Worm (Caenorhabditis elegans) whole organism, L2 larva: ENCODE results near the gene srsx-9.

Experiments
- C34F6.9 ChIP-seq: fragments of 150-350 bp; optimal IDR thresholded peaks from 2 replicates; lab custom pipeline; 2014; ENCODE audit warnings: missing biosample characterization, missing genetic modification characterization
- F13H6.1 ChIP-seq: sonication (generic microtip); optimal IDR thresholded peaks from 2 replicates; lab custom pipeline; 2016; ENCODE audit warnings: missing genetic modification characterization, missing compliant biosample characterization
- R02D3.7 ChIP-seq: fragments of 150-350 bp; optimal IDR thresholded peaks from 2 replicates; lab custom pipeline; 2014; ENCODE audit warnings: missing biosample characterization, missing genetic modification characterization
- Y55F3AM.14 ChIP-seq: fragments of 200-800 bp; sonication (Bioruptor generic); optimal IDR thresholded peaks from 2 replicates; lab custom pipeline; 2018; ENCODE audit warnings: mild to moderate bottlenecking, missing genetic modification characterization, missing compliant biosample characterization
- ceh-16 ChIP-seq: fragments of 150-350 bp; optimal IDR thresholded peaks from 2 replicates; lab custom pipeline; 2014; ENCODE audit warnings: missing biosample characterization, missing genetic modification characterization
- crh-2 ChIP-seq: sonication (generic microtip); optimal IDR thresholded peaks from 2 replicates; lab custom pipeline; 2017; ENCODE audit warnings: missing biosample characterization, missing genetic modification characterization
- dmd-4 ChIP-seq: sonication (generic microtip); optimal IDR thresholded peaks from 2 replicates; lab custom pipeline; 2017; ENCODE audit warnings: missing biosample characterization, missing genetic modification characterization
- egl-27 ChIP-seq: sonication (generic microtip); optimal IDR thresholded peaks from 3 replicates; lab custom pipeline; 2017; ENCODE audit warnings: missing biosample characterization, missing genetic modification reagents, missing genetic modification characterization
- elt-1 ChIP-seq: fragments of 150-350 bp; optimal IDR thresholded peaks from 2 replicates; lab custom pipeline; 2014; ENCODE audit warnings: missing biosample characterization, missing genetic modification characterization
- fos-1 ChIP-seq: fragments of 150-350 bp; optimal IDR thresholded peaks from 2 replicates; lab custom pipeline; 2014; ENCODE audit warnings: missing biosample characterization, missing genetic modification characterization
- gmeb-1 ChIP-seq: fragments of 150-350 bp; optimal IDR thresholded peaks from 2 replicates; lab custom pipeline; 2014; ENCODE audit warnings: missing biosample characterization, missing genetic modification characterization
- lin-13 ChIP-seq: fragments of 150-350 bp; optimal IDR thresholded peaks from 2 replicates; lab custom pipeline; 2014; ENCODE audit warnings: missing biosample characterization, missing genetic modification reagents, missing genetic modification characterization
- lin-39 ChIP-seq: fragments of 150-350 bp; optimal IDR thresholded peaks from 2 replicates; lab custom pipeline; 2014; ENCODE audit warnings: missing biosample characterization, missing genetic modification reagents, missing genetic modification characterization
- mab-5 ChIP-seq: fragments of 150-350 bp; optimal IDR thresholded peaks from 2 replicates; lab custom pipeline; 2014; ENCODE audit warnings: missing biosample characterization, missing genetic modification characterization
- nhr-10 ChIP-seq: sonication (generic microtip); optimal IDR thresholded peaks from 2 replicates; lab custom pipeline; 2017; ENCODE audit warnings: missing biosample characterization, missing genetic modification characterization
- nhr-11 ChIP-seq: fragments of 150-350 bp; optimal IDR thresholded peaks from 2 replicates; lab custom pipeline; 2014; ENCODE audit warnings: missing biosample characterization, missing genetic modification characterization
- nhr-12 ChIP-seq: fragments of 150-350 bp; optimal IDR thresholded peaks from 2 replicates; lab custom pipeline; 2014; ENCODE audit warnings: missing biosample characterization, missing genetic modification characterization
- nhr-129 ChIP-seq: fragments of 150-350 bp; optimal IDR thresholded peaks from 2 replicates; lab custom pipeline; 2014; ENCODE audit warnings: missing biosample characterization, missing genetic modification characterization
- nhr-21 ChIP-seq: fragments of 150-350 bp; optimal IDR thresholded peaks from 2 replicates; lab custom pipeline; 2014; ENCODE audit warnings: missing biosample characterization, missing genetic modification characterization
- nhr-237 ChIP-seq: fragments of 150-350 bp; optimal IDR thresholded peaks from 2 replicates; lab custom pipeline; 2014; ENCODE audit warnings: missing biosample characterization, missing genetic modification characterization
- nhr-25 ChIP-seq: fragments of 150-350 bp; sonication (generic microtip); optimal IDR thresholded peaks from 3 replicates; lab custom pipeline; 2014; ENCODE audit warnings: missing biosample characterization, missing genetic modification characterization
- nhr-6 ChIP-seq: fragments of 150-350 bp; optimal IDR thresholded peaks from 2 replicates; lab custom pipeline; 2014; ENCODE audit warnings: missing biosample characterization, missing genetic modification characterization
- nhr-77 ChIP-seq: fragments of 150-350 bp; optimal IDR thresholded peaks from 2 replicates; lab custom pipeline; 2014; ENCODE audit warnings: missing biosample characterization, missing genetic modification characterization
- sem-4 ChIP-seq: fragments of 150-350 bp; optimal IDR thresholded peaks from 2 replicates; lab custom pipeline; 2014; ENCODE audit warnings: missing biosample characterization, missing genetic modification reagents, missing genetic modification characterization
- skn-1 ChIP-seq: sonication (generic microtip); optimal IDR thresholded peaks from 2 replicates; lab custom pipeline; 2017; ENCODE audit warnings: missing biosample characterization, missing genetic modification characterization
- sma-3 ChIP-seq: sonication (generic microtip); optimal IDR thresholded peaks from 2 replicates; lab custom pipeline; 2016; ENCODE audit warnings: missing genetic modification reagents, missing genetic modification characterization, missing compliant biosample characterization
- sma-9 ChIP-seq, 2 experiments: fragments of 150-350 bp in 1 of 2; sonication (generic microtip) in 1 of 2; optimal IDR thresholded peaks; 2 replicates each; lab custom pipeline; 2014 to 2016; ENCODE audit warnings: missing genetic modification characterization in 2 of 2, mild to moderate bottlenecking in 1 of 2, missing biosample characterization in 1 of 2, missing compliant biosample characterization in 1 of 2, missing genetic modification reagents in 1 of 2, moderate library complexity in 1 of 2
- snpc-4 ChIP-seq: fragments of 150-350 bp; optimal IDR thresholded peaks from 2 replicates; lab custom pipeline; 2014; ENCODE audit warnings: missing biosample characterization, missing genetic modification characterization
- unc-39 ChIP-seq: fragments of 150-350 bp; optimal IDR thresholded peaks from 2 replicates; lab custom pipeline; 2014; ENCODE audit warnings: missing biosample characterization, missing genetic modification characterization
- unc-62 ChIP-seq: fragments of 150-350 bp; optimal IDR thresholded peaks from 2 replicates; lab custom pipeline; 2014; ENCODE audit warnings: missing biosample characterization, missing genetic modification reagents, missing genetic modification characterization
- zag-1 ChIP-seq: fragments of 150-350 bp; optimal IDR thresholded peaks from 2 replicates; lab custom pipeline; 2014; ENCODE audit warnings: missing biosample characterization, missing genetic modification characterization
- ztf-1 ChIP-seq: fragments of 200-800 bp; sonication (Bioruptor generic); conservative IDR thresholded peaks from 2 replicates; pipeline ENCODE4 v1.3.6; 2022; ENCODE audit warnings: missing genetic modification characterization, missing compliant biosample characterization
- ztf-4 ChIP-seq: fragments of 150-350 bp; optimal IDR thresholded peaks from 2 replicates; lab custom pipeline; 2014; ENCODE audit warnings: missing biosample characterization, missing genetic modification characterization

The srsx-9 gene

DNA sequence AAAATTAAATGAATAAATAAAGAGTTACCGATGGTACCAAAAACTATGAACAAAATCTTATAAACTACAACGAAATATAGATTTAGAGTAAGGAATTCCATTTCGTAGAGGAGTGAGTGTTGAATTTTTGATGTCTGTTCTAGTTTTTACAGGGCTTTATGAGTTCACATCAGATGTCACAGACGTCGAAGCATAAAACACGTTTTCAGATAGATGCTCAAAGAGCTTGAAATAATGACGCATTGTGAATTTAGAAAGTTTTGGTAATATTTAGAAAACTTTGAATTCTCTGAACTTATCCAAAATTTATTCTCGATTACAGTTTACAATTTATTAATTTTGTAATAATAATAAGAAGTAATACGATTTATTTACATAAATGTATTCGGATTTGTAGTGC, at the start of gene srsx-9:
Gene srsx-9, minus strand, starts transcription at position 101 of the 400 bp plus-strand sequence.
- no peak for TF ChIP-seq nhr-77
- no peak for TF ChIP-seq nhr-25 (tag; lab: Kevin White, UChicago)
- TF ChIP-seq egl-27 (tag; lab: Kevin White, UChicago), result no peak
- no peak for TF ChIP-seq nhr-6 (tag; lab: Kevin White, UChicago)
- no peak for TF ChIP-seq elt-1 (tag; lab: Kevin White, UChicago)
- no peak for TF ChIP-seq skn-1
- no peak for TF ChIP-seq dmd-4
- no peak for TF ChIP-seq nhr-10 (tag; lab: Kevin White, UChicago)
- no peak for TF ChIP-seq C34F6.9 (tag; lab: Kevin White, UChicago)
- no peak for TF ChIP-seq ztf-4 (tag; lab: Kevin White, UChicago)

DNA sequence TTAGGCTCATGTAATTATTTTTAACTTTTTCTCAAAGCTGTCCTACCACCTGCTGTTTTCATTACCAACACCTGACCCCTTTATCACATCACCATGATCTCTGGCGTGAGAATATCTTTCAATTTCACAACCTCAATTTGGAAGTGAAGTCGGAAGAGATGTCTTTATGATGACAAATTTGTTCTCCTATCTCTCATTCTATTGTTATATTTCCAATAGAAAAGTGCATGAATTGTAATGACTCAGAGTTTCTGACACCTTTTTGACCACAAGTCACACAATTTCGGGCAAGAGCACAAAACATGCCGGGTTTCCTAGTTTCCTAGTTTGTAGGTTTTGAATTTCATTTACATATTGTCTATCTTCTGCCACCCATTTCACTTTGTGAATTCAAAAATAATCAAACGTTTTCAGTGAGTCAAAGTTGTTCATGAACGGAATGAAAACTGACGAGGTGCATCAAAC, 46.0 kb upstream of the srsx-9 start, which contains the start of gene srr-4:
Gene srr-4, plus strand, starts transcription at position 415 of the 465 bp plus-strand sequence.
- TF ChIP-seq gmeb-1 (tag; lab: Kevin White, UChicago) (no peak), fos-1 (tag; lab: Kevin White, UChicago) (peak; percentile 66), ceh-16 (no peak), sma-3 (GFP tag; lab: Kevin White, UChicago) (no peak), sma-9 (GFP tag; optimal IDR thresholded peaks at IDR 0.05; lab: Kevin White, UChicago) (peak; percentile 18), sma-9 (tag; optimal IDR thresholded peaks at IDR 0.05; lab: Kevin White, UChicago) (no peak), skn-1 (peak; percentile 39)

DNA sequence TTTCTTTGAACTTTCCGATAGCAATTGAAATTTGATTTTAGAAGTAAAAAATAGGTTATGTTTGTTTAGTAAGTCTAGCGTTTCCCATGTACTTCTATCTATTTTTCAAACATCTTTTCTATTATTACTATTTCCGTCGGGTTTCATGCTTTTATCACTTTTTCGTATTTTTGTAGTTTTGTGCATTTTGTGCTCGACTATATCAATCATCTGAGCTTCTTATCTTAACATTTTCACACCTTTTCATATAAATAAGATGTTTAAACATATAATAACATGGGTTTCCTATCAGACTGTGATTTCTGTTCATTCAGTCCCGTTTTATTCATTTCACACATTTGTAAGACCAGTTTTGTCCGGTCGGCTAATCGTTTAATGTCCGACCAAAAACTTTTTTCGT, 45.2 kb upstream of the srsx-9 start:
- no peak for TF ChIP-seq ztf-1 (GFP tag; lab: Robert Waterston, UW)
- TF ChIP-seq C34F6.9 (tag; lab: Kevin White, UChicago), result no peak
- no peak for TF ChIP-seq F13H6.1
- TF ChIP-seq unc-39 (tag; lab: Kevin White, UChicago), result no peak
- peak; percentile 38 for TF ChIP-seq fos-1 (tag; lab: Kevin White, UChicago)
- peak; percentile 55 for TF ChIP-seq sma-9 (GFP tag; optimal IDR thresholded peaks at IDR 0.05; lab: Kevin White, UChicago)
- no peak for TF ChIP-seq sma-9 (tag; optimal IDR thresholded peaks at IDR 0.05; lab: Kevin White, UChicago)
- TF ChIP-seq nhr-10 (tag; lab: Kevin White, UChicago), result no peak
- TF ChIP-seq R02D3.7, result no peak
- TF ChIP-seq nhr-237 (tag; lab: Kevin White, UChicago), result no peak
- peak; percentile 42 for TF ChIP-seq Y55F3AM.14 (GFP tag; lab: Kevin White, UChicago)

- TF ChIP-seq zag-1 (no peak), crh-2 (tag; lab: Kevin White, UChicago) (no peak), nhr-11 (tag; lab: Kevin White, UChicago) (no peak), ztf-4 (tag; lab: Kevin White, UChicago) (no peak), nhr-77 (no peak), mab-5 (no peak), sem-4 (no peak), nhr-12 (tag; lab: Kevin White, UChicago) (no peak), nhr-21 (tag; lab: Kevin White, UChicago) (no peak), gmeb-1 (tag; lab: Kevin White, UChicago) (no peak), lin-39 (tag; lab: Kevin White, UChicago) (no peak), skn-1 (no peak), nhr-129 (no peak), unc-62 (GFP tag; lab: Kevin White, UChicago) (no peak), lin-13 (GFP tag; lab: Kevin White, UChicago) (no peak), elt-1 (tag; lab: Kevin White, UChicago) (no peak), nhr-25 (tag; lab: Kevin White, UChicago) (no peak), dmd-4 (no peak), ceh-16 (no peak), snpc-4 (tag; lab: Kevin White, UChicago) (no peak)
- TF ChIP-seq, all 48 proteins: peak for 0
Measured at ce11 chrV:5016728-5017127, 43.9 kb upstream of the srsx-9 start.

- peak; percentile 71 for TF ChIP-seq fos-1 (tag; lab: Kevin White, UChicago)
- TF ChIP-seq nhr-6 (tag; lab: Kevin White, UChicago), result no peak
- TF ChIP-seq, all 48 proteins: peak for 1
Measured at ce11 chrV:5012193-5012853, 39.5 kb upstream of the srsx-9 start, which contains the start of gene srr-6. srr-6 (plus strand) TSS chrV:5012803.
